Fruit fly (Drosophila melanogaster): ENCODE data around the gene Tom.

DNA sequence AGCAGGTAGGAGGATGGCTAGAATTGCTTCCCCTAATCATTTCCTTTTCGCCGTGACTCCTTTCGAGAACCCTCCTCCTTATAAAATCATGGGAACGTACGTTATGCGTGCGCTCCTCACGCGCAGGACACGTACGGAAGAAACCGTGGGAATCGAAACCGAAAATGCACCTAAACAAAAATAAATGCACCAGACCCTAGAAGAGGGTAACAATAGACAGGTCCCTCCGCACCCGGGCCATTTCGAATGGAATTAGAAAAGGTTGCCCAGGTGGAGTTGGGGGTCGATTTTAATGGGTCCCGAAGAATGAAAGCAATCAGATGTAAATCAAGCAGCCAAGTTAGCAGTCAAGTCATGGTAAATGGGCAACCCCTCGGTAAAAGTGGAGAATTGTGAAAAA lies 10.2 kb downstream of the Tom start, which contains the start of gene CG3349:
- no peak for TF ChIP-seq psq (optimal IDR thresholded peaks at IDR 0.05)
- no peak for TF ChIP-seq insv (optimal IDR thresholded peaks at IDR 0.05)
- TF ChIP-seq Myc (optimal IDR thresholded peaks at IDR 0.05) = no peak
- TF ChIP-seq h (optimal IDR thresholded peaks at IDR 0.05) = no peak
- TF ChIP-seq ttk (optimal IDR thresholded peaks at IDR 0.05) = no peak
- no peak for TF ChIP-seq Sin3A (optimal IDR thresholded peaks at IDR 0.05)
